Worm (Caenorhabditis elegans): ENCODE measurements around the gene fbxa-142.

DNA sequence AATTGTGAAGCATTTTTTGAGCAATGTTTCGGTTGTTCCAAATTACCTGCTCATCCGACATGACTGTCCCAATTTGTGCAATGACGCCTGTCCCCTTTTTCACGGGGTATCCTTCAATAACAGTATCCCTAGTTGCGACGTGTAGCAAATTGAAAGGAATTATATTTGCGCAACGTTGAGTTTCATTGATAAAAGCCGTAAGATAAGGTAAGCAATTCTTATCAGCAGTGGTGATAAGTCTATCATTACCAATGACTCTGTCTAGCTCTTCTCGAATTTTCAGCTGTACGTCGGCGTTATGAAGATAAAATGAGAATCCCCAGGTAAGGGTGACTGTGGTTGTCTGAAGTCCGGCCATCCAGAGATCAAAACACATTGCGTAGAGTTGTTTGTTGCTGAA is 43.0 kb upstream of the fbxa-142 start:
- no peak for TF ChIP-seq flt-1 (GFP tag; IDR thresholded peaks at IDR 0.05)
- no peak for TF ChIP-seq tab-1 (GFP tag; IDR thresholded peaks at IDR 0.05)
- TF ChIP-seq cog-1 (tag; optimal IDR thresholded peaks at IDR 0.05): no peak
- TF ChIP-seq ztf-23 (GFP tag; IDR thresholded peaks at IDR 0.05): no peak
- TF ChIP-seq ztf-29 (GFP tag; IDR thresholded peaks at IDR 0.05): no peak
- TF ChIP-seq med-1 (GFP tag; optimal IDR thresholded peaks at IDR 0.05; ENCODE audit: insufficient read depth): no peak

Measured in whole organism, midembryonic.